Worm (Caenorhabditis elegans): Measurements from ENCODE around the gene R04A9.1.

R04A9.1 gene

ce11 chrX:388728-389127, 16.0 kb upstream of the R04A9.1 start, which contains the start of gene ceh-93:
Gene ceh-93 (minus strand): TSS chrX:388797.
- TF ChIP-seq ama-1 (optimal IDR thresholded peaks at IDR 0.05): no peak
- no peak for TF ChIP-seq tra-4 (tag; optimal IDR thresholded peaks at IDR 0.05)
- no peak for TF ChIP-seq hmbx-1 (tag; optimal IDR thresholded peaks at IDR 0.05)
- TF ChIP-seq B0310.2 (tag; optimal IDR thresholded peaks at IDR 0.05): no peak
- TF ChIP-seq sea-1 (GFP tag; conservative IDR thresholded peaks at IDR 0.05): no peak
- TF ChIP-seq F13C5.2 (tag; optimal IDR thresholded peaks at IDR 0.05): no peak
- TF ChIP-seq ets-7 (tag; optimal IDR thresholded peaks at IDR 0.05): no peak
- TF ChIP-seq ceh-13 (GFP tag; optimal IDR thresholded peaks at IDR 0.05): no peak
- TF ChIP-seq flt-1 (GFP tag; IDR thresholded peaks at IDR 0.05): no peak
- TF ChIP-seq pes-1 (GFP tag; IDR thresholded peaks at IDR 0.05): no peak
- TF ChIP-seq aly-1 (tag; optimal IDR thresholded peaks at IDR 0.05): no peak
- TF ChIP-seq hmg-4 (GFP tag; optimal IDR thresholded peaks at IDR 0.05): no peak
- no peak for TF ChIP-seq ceh-36 (tag; optimal IDR thresholded peaks at IDR 0.05)
- no peak for TF ChIP-seq tbx-37 (GFP tag; conservative IDR thresholded peaks at IDR 0.05)

ce11 chrX:389566-389965, 15.1 kb upstream of the R04A9.1 start:
- no peak for TF ChIP-seq hmbx-1 (tag; optimal IDR thresholded peaks at IDR 0.05)
- TF ChIP-seq tbx-37 (GFP tag; conservative IDR thresholded peaks at IDR 0.05): no peak
- TF ChIP-seq hmg-4 (GFP tag; optimal IDR thresholded peaks at IDR 0.05): no peak
- no peak for TF ChIP-seq hnd-1 (tag; optimal IDR thresholded peaks at IDR 0.05)
- TF ChIP-seq flt-1 (GFP tag; IDR thresholded peaks at IDR 0.05): no peak
- TF ChIP-seq F13C5.2 (tag; optimal IDR thresholded peaks at IDR 0.05): no peak
- TF ChIP-seq pes-1 (GFP tag; IDR thresholded peaks at IDR 0.05): no peak
- TF ChIP-seq aly-1 (tag; optimal IDR thresholded peaks at IDR 0.05): no peak

ce11 chrX:390469-390868, 14.2 kb upstream of the R04A9.1 start, which contains the start of gene R04A9.9:
Gene R04A9.9 (minus strand): TSS chrX:390569.
- TF ChIP-seq F13C5.2 (tag; optimal IDR thresholded peaks at IDR 0.05): no peak
- TF ChIP-seq ceh-13 (GFP tag; optimal IDR thresholded peaks at IDR 0.05): no peak
- TF ChIP-seq scrt-1 (GFP tag; IDR thresholded peaks at IDR 0.05): no peak
- no peak for TF ChIP-seq tbx-11 (GFP tag; IDR thresholded peaks at IDR 0.05)
- TF ChIP-seq hmg-4 (GFP tag; optimal IDR thresholded peaks at IDR 0.05): no peak
- no peak for TF ChIP-seq pes-1 (GFP tag; IDR thresholded peaks at IDR 0.05)
- TF ChIP-seq hnd-1 (tag; optimal IDR thresholded peaks at IDR 0.05): no peak

ce11 chrX:394709-395108, 10.0 kb upstream of the R04A9.1 start, which contains the start of gene R04A9.7:
Gene R04A9.7 (minus strand): TSS chrX:394892.
- TF ChIP-seq ceh-13 (GFP tag; optimal IDR thresholded peaks at IDR 0.05) (no peak), tra-4 (tag; optimal IDR thresholded peaks at IDR 0.05) (no peak), hmg-4 (GFP tag; optimal IDR thresholded peaks at IDR 0.05) (no peak), ets-7 (tag; optimal IDR thresholded peaks at IDR 0.05) (no peak), hnd-1 (tag; optimal IDR thresholded peaks at IDR 0.05) (no peak), sea-1 (GFP tag; conservative IDR thresholded peaks at IDR 0.05) (no peak), aly-1 (tag; optimal IDR thresholded peaks at IDR 0.05) (no peak), flt-1 (GFP tag; IDR thresholded peaks at IDR 0.05) (no peak), hmbx-1 (tag; optimal IDR thresholded peaks at IDR 0.05) (no peak), ama-1 (optimal IDR thresholded peaks at IDR 0.05) (no peak), B0310.2 (tag; optimal IDR thresholded peaks at IDR 0.05) (no peak)

ce11 chrX:397259-397658, 7.4 kb upstream of the R04A9.1 start, which contains the start of gene R04A9.6:
Gene R04A9.6 (plus strand): TSS chrX:397559.
- TF ChIP-seq F13C5.2 (tag; optimal IDR thresholded peaks at IDR 0.05) (no peak), hmbx-1 (tag; optimal IDR thresholded peaks at IDR 0.05) (no peak), scrt-1 (GFP tag; IDR thresholded peaks at IDR 0.05) (no peak), hmg-4 (GFP tag; optimal IDR thresholded peaks at IDR 0.05) (no peak), ceh-13 (GFP tag; optimal IDR thresholded peaks at IDR 0.05) (no peak), ceh-36 (tag; optimal IDR thresholded peaks at IDR 0.05) (no peak)

ce11 chrX:399535-399934, 5.2 kb upstream of the R04A9.1 start:
- no peak for TF ChIP-seq tbx-11 (GFP tag; IDR thresholded peaks at IDR 0.05)
- TF ChIP-seq tra-4 (tag; optimal IDR thresholded peaks at IDR 0.05): no peak
- TF ChIP-seq sea-1 (GFP tag; conservative IDR thresholded peaks at IDR 0.05): peak; percentile 50; the same call in 1 of the 2 replicates
- TF ChIP-seq F13C5.2 (tag; optimal IDR thresholded peaks at IDR 0.05): no peak
- no peak for TF ChIP-seq tbx-37 (GFP tag; conservative IDR thresholded peaks at IDR 0.05)

- TF ChIP-seq ceh-13 (GFP tag; optimal IDR thresholded peaks at IDR 0.05): no peak
- TF ChIP-seq sea-1 (GFP tag; conservative IDR thresholded peaks at IDR 0.05): no peak
- no peak for TF ChIP-seq scrt-1 (GFP tag; IDR thresholded peaks at IDR 0.05)
- no peak for TF ChIP-seq hnd-1 (tag; optimal IDR thresholded peaks at IDR 0.05)
- no peak for TF ChIP-seq ets-7 (tag; optimal IDR thresholded peaks at IDR 0.05)
- no peak for TF ChIP-seq tra-4 (tag; optimal IDR thresholded peaks at IDR 0.05)
- TF ChIP-seq pes-1 (GFP tag; IDR thresholded peaks at IDR 0.05): no peak
Observed at ce11 chrX:402951-403350, 1.7 kb upstream of the R04A9.1 start.

ce11 chrX:410073-410572, 5.4 kb downstream of the R04A9.1 start:
- TF ChIP-seq ets-7 (tag; optimal IDR thresholded peaks at IDR 0.05): peak; percentile 85
- TF ChIP-seq tbx-11 (GFP tag; IDR thresholded peaks at IDR 0.05): peak; percentile 93
- peak; percentile 80 for TF ChIP-seq ceh-36 (tag; optimal IDR thresholded peaks at IDR 0.05)
- no peak for TF ChIP-seq ama-1 (optimal IDR thresholded peaks at IDR 0.05)
- TF ChIP-seq ceh-13 (GFP tag; optimal IDR thresholded peaks at IDR 0.05): peak; percentile 82
- peak; percentile 89 for TF ChIP-seq aly-1 (tag; optimal IDR thresholded peaks at IDR 0.05)
- peak; percentile 92 for TF ChIP-seq scrt-1 (GFP tag; IDR thresholded peaks at IDR 0.05)
- peak; percentile 98 for TF ChIP-seq hmg-4 (GFP tag; optimal IDR thresholded peaks at IDR 0.05)
- peak; percentile 54 for TF ChIP-seq tra-4 (tag; optimal IDR thresholded peaks at IDR 0.05)
- peak; percentile 91 for TF ChIP-seq flt-1 (GFP tag; IDR thresholded peaks at IDR 0.05)
- TF ChIP-seq hmbx-1 (tag; optimal IDR thresholded peaks at IDR 0.05): peak; percentile 71
- TF ChIP-seq hnd-1 (tag; optimal IDR thresholded peaks at IDR 0.05): peak; percentile 77
- TF ChIP-seq sea-1 (GFP tag; conservative IDR thresholded peaks at IDR 0.05): peak; percentile 92
- TF ChIP-seq pes-1 (GFP tag; IDR thresholded peaks at IDR 0.05): peak; percentile 93
- TF ChIP-seq F13C5.2 (tag; optimal IDR thresholded peaks at IDR 0.05): peak; percentile 96
- peak; percentile 78 for TF ChIP-seq B0310.2 (tag; optimal IDR thresholded peaks at IDR 0.05)
- peak; percentile 82 for TF ChIP-seq tbx-37 (GFP tag; conservative IDR thresholded peaks at IDR 0.05)

All from whole organism, early embryonic.